Fruit fly (Drosophila melanogaster) whole organism, prepupa: Measurements from ENCODE around the gene betaTub85D.
A peak's percentile ranks its signal among the peaks of the same experiment; 100 is the strongest.

Source experiments
- Blimp-1 ChIP-seq: fragments of 200-800 bp; sonication (Bioruptor generic); optimal IDR thresholded peaks from 3 replicates; lab custom pipeline; 2017; ENCODE audit warnings: missing biosample characterization, missing genetic modification characterization, mild to moderate bottlenecking, moderate library complexity, missing genetic modification reagents
- CG10631 ChIP-seq: fragments of 200-800 bp; sonication (Bioruptor generic); optimal IDR thresholded peaks from 2 replicates; lab custom pipeline; 2016; ENCODE audit warnings: missing biosample characterization, missing genetic modification characterization
- CG10669 ChIP-seq: fragments of 200-800 bp; sonication (Bioruptor generic); optimal IDR thresholded peaks from 3 replicates; lab custom pipeline; 2018; ENCODE audit warnings: missing biosample characterization, mild to moderate bottlenecking, missing genetic modification characterization, moderate library complexity
- CG15336 ChIP-seq: fragments of 200-800 bp; sonication (Bioruptor generic); IDR thresholded peaks from 2 replicates; pipeline ENCODE4 v1.3.6; 2022; ENCODE audit warnings: missing biosample characterization, missing genetic modification characterization
- CG1621 ChIP-seq: fragments of 200-800 bp; sonication (Bioruptor generic); optimal IDR thresholded peaks from 3 replicates; lab custom pipeline; 2018; ENCODE audit warnings: missing biosample characterization, mild to moderate bottlenecking, missing genetic modification characterization
- CG16779 ChIP-seq: fragments of 200-800 bp; sonication (Bioruptor generic); optimal IDR thresholded peaks from 3 replicates; lab custom pipeline; 2017; ENCODE audit warnings: missing biosample characterization, mild to moderate bottlenecking, missing genetic modification characterization
- CG3032 ChIP-seq: fragments of 200-800 bp; optimal IDR thresholded peaks from 2 replicates; lab custom pipeline; 2019; ENCODE audit warnings: missing biosample characterization, mild to moderate bottlenecking, missing genetic modification characterization, moderate library complexity
- CG31627 ChIP-seq: fragments of 200-800 bp; sonication (Bioruptor generic); optimal IDR thresholded peaks from 3 replicates; lab custom pipeline; 2016; ENCODE audit warnings: missing biosample characterization, missing genetic modification characterization
- CG32006 ChIP-seq: fragments of 200-800 bp; sonication (Bioruptor generic); optimal IDR thresholded peaks from 3 replicates; lab custom pipeline; 2017; ENCODE audit warnings: missing biosample characterization, mild to moderate bottlenecking, missing genetic modification characterization
- CG3919 ChIP-seq: fragments of 200-800 bp; sonication (Bioruptor generic); optimal IDR thresholded peaks from 3 replicates; lab custom pipeline; 2016; ENCODE audit warnings: missing biosample characterization, missing genetic modification characterization
- CG4318 ChIP-seq: fragments of 200-800 bp; sonication (Bioruptor generic); optimal IDR thresholded peaks from 3 replicates; lab custom pipeline; 2017; ENCODE audit warnings: missing biosample characterization, mild to moderate bottlenecking, missing genetic modification characterization
- CG6163 ChIP-seq: fragments of 200-800 bp; sonication (Bioruptor generic); IDR thresholded peaks from 3 replicates; pipeline ENCODE4 v1.3.6; 2022; ENCODE audit warnings: missing biosample characterization, missing genetic modification characterization
- CG6276 ChIP-seq: fragments of 200-800 bp; sonication (Bioruptor generic); optimal IDR thresholded peaks from 2 replicates; lab custom pipeline; 2017; ENCODE audit warnings: missing biosample characterization, mild to moderate bottlenecking, missing genetic modification characterization
- CG6792 ChIP-seq: fragments of 200-800 bp; sonication (Bioruptor generic); optimal IDR thresholded peaks from 3 replicates; lab custom pipeline; 2016; ENCODE audit warnings: missing biosample characterization, missing genetic modification characterization
- CG6808 ChIP-seq: fragments of 200-800 bp; sonication (Bioruptor generic); optimal IDR thresholded peaks from 3 replicates; lab custom pipeline; 2017; ENCODE audit warnings: missing biosample characterization, missing genetic modification characterization, mild to moderate bottlenecking, moderate library complexity, missing genetic modification reagents
- CG6854 ChIP-seq: fragments of 200-800 bp; sonication (Bioruptor generic); optimal IDR thresholded peaks from 2 replicates; lab custom pipeline; 2017; ENCODE audit warnings: missing biosample characterization, mild to moderate bottlenecking, missing genetic modification characterization
- CG8119 ChIP-seq: fragments of 200-800 bp; sonication (Bioruptor generic); IDR thresholded peaks from 3 replicates; pipeline ENCODE4 v1.3.6; 2022; ENCODE audit warnings: missing biosample characterization, missing genetic modification characterization
- CG8319 ChIP-seq: fragments of 200-800 bp; sonication (Bioruptor generic); optimal IDR thresholded peaks from 3 replicates; lab custom pipeline; 2016; ENCODE audit warnings: missing biosample characterization, missing genetic modification characterization
- CG9139 ChIP-seq: fragments of 200-800 bp; sonication (Bioruptor generic); optimal IDR thresholded peaks from 3 replicates; lab custom pipeline; 2017; ENCODE audit warnings: missing biosample characterization, mild to moderate bottlenecking, missing genetic modification characterization
- Eip75B ChIP-seq: fragments of 200-800 bp; sonication (Bioruptor generic); optimal IDR thresholded peaks from 3 replicates; lab custom pipeline; 2016; ENCODE audit warnings: missing biosample characterization, missing genetic modification characterization
- Eip78C ChIP-seq: fragments of 200-800 bp; sonication (Bioruptor generic); peaks from one replicate; lab custom pipeline; 2016; ENCODE audit warnings: missing biosample characterization, missing genetic modification characterization
- Ets21C ChIP-seq: fragments of 200-800 bp; sonication (Bioruptor generic); optimal IDR thresholded peaks from 3 replicates; lab custom pipeline; 2016; ENCODE audit warnings: missing biosample characterization, missing genetic modification characterization
- Ets96B ChIP-seq: fragments of 200-800 bp; optimal IDR thresholded peaks from 2 replicates; lab custom pipeline; 2019; ENCODE audit warnings: missing biosample characterization, mild to moderate bottlenecking, missing genetic modification characterization, moderate library complexity
- Hr39 ChIP-seq: fragments of 200-800 bp; sonication (Bioruptor generic); optimal IDR thresholded peaks from 2 replicates; lab custom pipeline; 2016; ENCODE audit warnings: missing biosample characterization, missing genetic modification characterization
- Lpt ChIP-seq: fragments of 200-800 bp; sonication (Bioruptor generic); optimal IDR thresholded peaks from 3 replicates; lab custom pipeline; 2016; ENCODE audit warnings: missing biosample characterization, missing genetic modification characterization
- OdsH ChIP-seq: fragments of 200-800 bp; sonication (Bioruptor generic); optimal IDR thresholded peaks from 3 replicates; lab custom pipeline; 2016; ENCODE audit warnings: missing biosample characterization, missing genetic modification characterization
- Smox ChIP-seq: fragments of 200-800 bp; sonication (Bioruptor generic); optimal IDR thresholded peaks from 3 replicates; lab custom pipeline; 2016; ENCODE audit warnings: missing biosample characterization, missing genetic modification characterization
- Sox102F ChIP-seq: fragments of 200-800 bp; sonication (Bioruptor generic); optimal IDR thresholded peaks from 2 replicates; lab custom pipeline; 2016; ENCODE audit warnings: missing biosample characterization, mild to moderate bottlenecking, missing genetic modification characterization
- Sox14 ChIP-seq: fragments of 200-800 bp; sonication (Bioruptor generic); optimal IDR thresholded peaks from 3 replicates; lab custom pipeline; 2016; ENCODE audit warnings: missing biosample characterization, missing genetic modification characterization
- Sox15 ChIP-seq: fragments of 200-800 bp; sonication (Bioruptor generic); optimal IDR thresholded peaks from 3 replicates; lab custom pipeline; 2016; ENCODE audit warnings: missing biosample characterization, missing genetic modification characterization
- achi ChIP-seq: fragments of 200-800 bp; sonication (Bioruptor generic); optimal IDR thresholded peaks from 3 replicates; lab custom pipeline; 2016; ENCODE audit warnings: missing biosample characterization, missing genetic modification characterization
- acj6 ChIP-seq: fragments of 200-800 bp; sonication (Bioruptor generic); optimal IDR thresholded peaks from 3 replicates; lab custom pipeline; 2016; ENCODE audit warnings: missing biosample characterization, missing genetic modification characterization
- cyc ChIP-seq: fragments of 200-800 bp; sonication (Bioruptor generic); optimal IDR thresholded peaks from 3 replicates; lab custom pipeline; 2016; ENCODE audit warnings: missing biosample characterization, missing genetic modification characterization
- dsx ChIP-seq: fragments of 200-800 bp; optimal IDR thresholded peaks from 3 replicates; lab custom pipeline; 2019; ENCODE audit warnings: missing biosample characterization, mild to moderate bottlenecking, missing genetic modification characterization, moderate library complexity; ENCODE audit not compliant: poor library complexity, severe bottlenecking
- fd59A ChIP-seq: fragments of 200-800 bp; sonication (Bioruptor generic); optimal IDR thresholded peaks from 2 replicates; lab custom pipeline; 2017; ENCODE audit warnings: missing biosample characterization, mild to moderate bottlenecking, missing genetic modification characterization, missing genetic modification reagents
- fd85E ChIP-seq: fragments of 200-800 bp; sonication (Bioruptor generic); optimal IDR thresholded peaks from 3 replicates; lab custom pipeline; 2016; ENCODE audit warnings: missing biosample characterization, missing genetic modification characterization
- fkh ChIP-seq: fragments of 200-800 bp; sonication (Bioruptor generic); optimal IDR thresholded peaks from 3 replicates; lab custom pipeline; 2017; ENCODE audit warnings: missing biosample characterization, mild to moderate bottlenecking, missing genetic modification characterization, moderate library complexity
- net ChIP-seq: fragments of 200-800 bp; sonication (Bioruptor generic); optimal IDR thresholded peaks from 3 replicates; lab custom pipeline; 2016; ENCODE audit warnings: missing biosample characterization, missing genetic modification characterization
- spab ChIP-seq: fragments of 200-800 bp; sonication (Bioruptor generic); optimal IDR thresholded peaks from 2 replicates; lab custom pipeline; 2017; ENCODE audit warnings: missing biosample characterization, mild to moderate bottlenecking, missing genetic modification characterization, missing genetic modification reagents
- topi ChIP-seq: fragments of 200-800 bp; sonication (Bioruptor generic); optimal IDR thresholded peaks from 3 replicates; lab custom pipeline; 2016; ENCODE audit warnings: missing biosample characterization, missing genetic modification characterization
- vri ChIP-seq: fragments of 200-800 bp; sonication (Bioruptor generic); optimal IDR thresholded peaks from 3 replicates; lab custom pipeline; 2016; ENCODE audit warnings: missing biosample characterization, mild to moderate bottlenecking, missing genetic modification characterization

betaTub85D gene

DNA sequence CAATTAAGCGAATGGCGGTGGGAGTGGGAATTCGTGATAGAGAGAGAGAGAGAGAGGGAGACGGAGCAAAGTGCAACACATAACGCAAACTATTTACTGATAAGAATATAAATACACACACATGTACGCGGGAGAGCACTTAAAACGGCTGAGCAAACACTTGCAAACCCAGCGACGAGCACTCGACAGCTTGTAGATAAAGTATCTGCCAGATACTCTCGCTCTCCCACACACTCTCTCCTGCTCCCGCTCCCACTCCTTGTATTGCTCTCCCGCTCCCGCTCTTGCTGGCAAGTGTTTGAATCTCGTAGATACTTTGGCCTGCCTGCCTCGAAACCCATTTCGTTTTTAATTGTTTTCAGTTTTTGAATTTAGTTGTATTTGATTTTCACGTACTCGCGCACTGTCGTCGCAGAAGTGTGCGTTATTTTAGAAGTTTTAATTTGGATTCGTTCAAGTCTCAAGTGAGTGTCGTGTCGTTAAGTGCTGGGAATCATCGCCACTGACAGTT lies 18.2 kb upstream of the betaTub85D start (continued):
- peak; percentile 88 for TF ChIP-seq CG6163 (GFP tag; lab: Robert Waterston, UW)
- TF ChIP-seq CG8319 (GFP tag; lab: Kevin White, UChicago) = no peak
- TF ChIP-seq CG16779 = peak; percentile 70
- TF ChIP-seq CG6792 (GFP tag; lab: Kevin White, UChicago) = no peak
- no peak for TF ChIP-seq CG10631
- peak; percentile 87 for TF ChIP-seq CG6276 (GFP tag; lab: Kevin White, UChicago)
- TF ChIP-seq dsx (GFP tag; lab: Kevin White, UChicago) = peak; percentile 20
- peak; percentile 28 for TF ChIP-seq CG10669 (GFP tag; lab: Kevin White, UChicago)

DNA sequence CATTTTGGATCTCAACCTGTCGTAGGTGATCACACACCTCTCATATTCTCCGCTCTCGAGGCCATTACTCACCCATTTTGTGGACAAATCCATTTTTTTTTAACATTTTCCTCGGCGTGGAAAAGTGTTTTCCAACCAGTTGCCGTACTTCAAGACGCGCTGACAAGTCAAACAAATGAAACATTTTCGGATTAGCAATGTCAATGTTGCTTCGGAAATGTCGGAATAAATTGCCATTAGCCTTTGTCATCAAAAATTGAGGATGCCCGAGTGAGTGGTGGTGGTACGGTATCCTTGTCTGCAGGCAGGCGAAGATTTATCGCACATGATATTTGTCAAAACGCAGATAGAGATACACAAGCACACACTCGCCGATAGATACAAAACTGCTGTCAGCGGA lies 17.2 kb upstream of the betaTub85D start:
- TF ChIP-seq fkh (peak; percentile 61), net (GFP tag; lab: Kevin White, UChicago) (no peak)

DNA sequence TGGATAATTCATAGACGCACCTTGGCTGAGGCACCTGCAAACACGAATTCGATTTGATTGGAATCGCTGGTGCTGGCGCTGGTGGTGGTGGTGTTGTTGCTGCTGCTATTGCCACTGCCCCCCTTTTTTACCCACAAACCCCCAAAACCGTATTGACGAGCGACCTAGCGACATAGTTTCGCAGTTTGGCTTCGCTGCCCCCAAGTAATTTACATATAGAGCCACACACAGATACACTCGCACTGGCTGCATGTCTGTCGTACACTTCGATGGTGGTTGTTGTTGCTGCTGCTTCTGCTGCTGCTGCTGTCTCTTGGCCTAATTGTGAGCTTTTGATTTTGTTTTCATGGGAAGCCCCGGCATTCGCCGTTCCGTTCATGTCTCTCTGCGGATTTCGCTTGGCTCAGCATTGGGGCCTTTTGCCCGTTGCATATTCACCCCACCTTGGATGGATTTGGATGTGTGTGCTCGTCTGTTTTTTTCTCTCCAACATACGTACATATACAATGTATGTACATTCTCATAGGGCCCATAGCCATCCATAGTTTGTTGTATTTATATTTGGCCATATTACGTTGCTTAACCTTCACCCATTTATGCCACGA lies 14.1 kb upstream of the betaTub85D start:
- TF ChIP-seq CG6276 (GFP tag; lab: Kevin White, UChicago) (no peak), CG3919 (no peak), Lpt (GFP tag; lab: Kevin White, UChicago) (no peak), Blimp-1 (GFP tag; lab: Kevin White, UChicago) (no peak), spab (no peak), CG8119 (GFP tag; lab: Robert Waterston, UW) (0 out of 3 replicates have a peak, but pooled peaks have one; percentile 21), Ets21C (GFP tag; lab: Kevin White, UChicago) (no peak)

dm6 chr3R:9422338-9422737 lies 12.3 kb upstream of the betaTub85D start:
- peak; percentile 27 for TF ChIP-seq vri (GFP tag; lab: Kevin White, UChicago)
- no peak for TF ChIP-seq CG6792 (GFP tag; lab: Kevin White, UChicago)
- no peak for TF ChIP-seq fd85E
- TF ChIP-seq Sox102F (GFP tag; lab: Kevin White, UChicago) = no peak
- TF ChIP-seq CG8319 (GFP tag; lab: Kevin White, UChicago) = no peak
- TF ChIP-seq CG8119 (GFP tag; lab: Robert Waterston, UW) = no peak
- no peak for TF ChIP-seq topi (GFP tag; lab: Kevin White, UChicago)
- TF ChIP-seq CG16779 = peak; percentile 14
- TF ChIP-seq CG3032 = no peak
- no peak for TF ChIP-seq Eip75B (GFP tag; lab: Kevin White, UChicago)
- no peak for TF ChIP-seq Sox15 (GFP tag; lab: Kevin White, UChicago)
- no peak for TF ChIP-seq CG15336
- TF ChIP-seq CG6163 (GFP tag; lab: Robert Waterston, UW) = no peak
- peak; percentile 54 for TF ChIP-seq Eip78C (GFP tag; lab: Kevin White, UChicago)

- no peak for TF ChIP-seq CG6808 (GFP tag; lab: Kevin White, UChicago)
- no peak for TF ChIP-seq CG3032
- peak; percentile 33 for TF ChIP-seq achi (GFP tag; lab: Kevin White, UChicago)
- TF ChIP-seq CG32006 (GFP tag; lab: Kevin White, UChicago) = peak; percentile 73
- TF ChIP-seq Ets96B (tag; lab: Kevin White, UChicago) = peak; percentile 0
- no peak for TF ChIP-seq Smox (GFP tag; lab: Kevin White, UChicago)
- TF ChIP-seq Sox14 (GFP tag; lab: Kevin White, UChicago) = peak; percentile 6
- peak; percentile 24 for TF ChIP-seq CG31627 (GFP tag; lab: Kevin White, UChicago)
- TF ChIP-seq CG4318 (GFP tag; lab: Kevin White, UChicago) = no peak
- TF ChIP-seq fd59A (GFP tag; lab: Kevin White, UChicago) = no peak
- TF ChIP-seq vri (GFP tag; lab: Kevin White, UChicago) = no peak
- no peak for TF ChIP-seq Hr39 (GFP tag; lab: Kevin White, UChicago)
- TF ChIP-seq CG6854 = no peak
- peak; percentile 71 for TF ChIP-seq CG8119 (GFP tag; lab: Robert Waterston, UW)
- peak; percentile 6 for TF ChIP-seq cyc (GFP tag; lab: Kevin White, UChicago)
- TF ChIP-seq CG6276 (GFP tag; lab: Kevin White, UChicago) = peak; percentile 58
- TF ChIP-seq acj6 (GFP tag; lab: Kevin White, UChicago) = peak; percentile 28
- TF ChIP-seq CG8319 (GFP tag; lab: Kevin White, UChicago) = peak; percentile 29
- no peak for TF ChIP-seq CG9139 (GFP tag; lab: Kevin White, UChicago)
- TF ChIP-seq OdsH (GFP tag; lab: Kevin White, UChicago) = peak; percentile 56
- TF ChIP-seq CG1621 (tag; lab: Kevin White, UChicago) = no peak
- TF ChIP-seq CG16779 = no peak
Measured at dm6 chr3R:9420439-9421234, 10.6 kb upstream of the betaTub85D start.
